Worm (Caenorhabditis elegans): Measurements from ENCODE around the gene ule-5.

ule-5 gene

DNA sequence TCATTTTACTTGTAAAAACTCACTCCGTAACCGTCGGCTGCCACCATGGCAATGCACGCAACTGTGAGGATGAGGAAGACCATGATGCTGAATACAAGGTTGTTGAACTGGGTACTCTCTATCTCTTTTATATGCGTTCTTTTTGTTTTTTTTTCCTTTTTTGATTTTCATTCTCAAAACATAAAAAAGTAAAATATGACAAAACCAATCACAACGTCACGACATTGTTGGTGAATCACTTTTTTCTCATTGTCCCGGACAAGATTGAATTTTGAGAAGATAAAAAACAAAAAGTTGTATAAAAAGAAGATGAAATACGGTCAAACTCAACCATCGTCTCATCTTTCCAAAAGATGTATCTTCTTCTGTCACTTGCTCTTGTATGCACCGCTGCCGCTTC, at the start of gene ule-5, which contains the start of gene Y62H9A.5:
Gene ule-5, plus strand, starts transcription at position 328 of the 400 bp plus-strand sequence.
Gene Y62H9A.5, minus strand, starts transcription at position 101 of the 400 bp plus-strand sequence.
- TF ChIP-seq ceh-13 (GFP tag; optimal IDR thresholded peaks at IDR 0.05) (no peak), sea-1 (GFP tag; conservative IDR thresholded peaks at IDR 0.05) (no peak), tbx-11 (GFP tag; IDR thresholded peaks at IDR 0.05) (no peak), tra-4 (tag; optimal IDR thresholded peaks at IDR 0.05) (no peak), ets-7 (tag; optimal IDR thresholded peaks at IDR 0.05) (no peak), F13C5.2 (tag; optimal IDR thresholded peaks at IDR 0.05) (no peak), hmg-4 (GFP tag; optimal IDR thresholded peaks at IDR 0.05) (no peak), flt-1 (GFP tag; IDR thresholded peaks at IDR 0.05) (no peak), hnd-1 (tag; optimal IDR thresholded peaks at IDR 0.05) (no peak), B0310.2 (tag; optimal IDR thresholded peaks at IDR 0.05) (no peak), pes-1 (GFP tag; IDR thresholded peaks at IDR 0.05) (no peak), ama-1 (optimal IDR thresholded peaks at IDR 0.05) (no peak), aly-1 (tag; optimal IDR thresholded peaks at IDR 0.05) (no peak), scrt-1 (GFP tag; IDR thresholded peaks at IDR 0.05) (no peak), hmbx-1 (tag; optimal IDR thresholded peaks at IDR 0.05) (no peak)

DNA sequence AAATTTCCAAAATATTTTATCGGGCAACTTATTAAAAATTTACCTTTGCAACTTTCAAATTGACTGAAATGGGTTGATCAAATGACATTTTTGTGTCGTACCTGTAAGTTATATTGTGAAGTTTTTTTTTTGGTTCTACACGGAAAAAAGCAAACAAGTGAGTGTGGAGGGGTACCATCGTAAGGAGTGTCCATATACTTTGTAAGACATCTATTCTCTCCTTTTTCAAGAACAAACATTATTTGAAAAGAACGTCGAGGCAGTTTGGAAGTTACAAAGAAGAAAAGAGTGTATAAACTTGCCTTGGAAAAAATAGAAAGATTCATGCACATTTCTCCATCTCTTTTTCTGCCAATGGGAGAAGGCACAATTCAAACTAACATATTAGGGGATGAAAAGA, 45.5 kb upstream of the ule-5 start, which contains the start of gene taf-7.1:
Gene taf-7.1, minus strand, starts transcription at position 101 of the 400 bp plus-strand sequence.
- TF ChIP-seq hnd-1 (tag; optimal IDR thresholded peaks at IDR 0.05) (no peak), hmbx-1 (tag; optimal IDR thresholded peaks at IDR 0.05) (no peak), sea-1 (GFP tag; conservative IDR thresholded peaks at IDR 0.05) (no peak), tbx-11 (GFP tag; IDR thresholded peaks at IDR 0.05) (no peak), pes-1 (GFP tag; IDR thresholded peaks at IDR 0.05) (no peak), ets-7 (tag; optimal IDR thresholded peaks at IDR 0.05) (no peak), B0310.2 (tag; optimal IDR thresholded peaks at IDR 0.05) (no peak)

DNA sequence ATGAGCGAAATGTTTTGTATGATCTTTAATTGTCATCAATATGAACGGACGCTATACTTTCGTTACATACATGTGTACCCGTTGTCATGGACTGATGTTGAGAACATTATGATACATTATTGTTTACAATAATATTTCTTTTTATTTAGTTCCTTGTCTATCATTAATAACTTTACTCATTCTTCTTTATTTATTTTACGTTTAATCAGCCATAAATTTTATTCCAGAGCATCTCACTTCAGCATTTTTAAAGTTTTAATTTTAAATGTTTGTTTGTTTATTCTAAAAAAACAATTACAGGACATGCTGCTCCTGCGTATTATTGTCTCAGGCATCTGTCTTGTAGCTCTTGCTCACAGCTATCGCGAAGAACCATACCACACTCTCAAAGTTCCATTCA, 39.6 kb upstream of the ule-5 start, which contains the start of gene F54F7.2:
Gene F54F7.2, plus strand, starts transcription at position 301 of the 400 bp plus-strand sequence.
- no peak for TF ChIP-seq pes-1 (GFP tag; IDR thresholded peaks at IDR 0.05)
- no peak for TF ChIP-seq scrt-1 (GFP tag; IDR thresholded peaks at IDR 0.05)
- no peak for TF ChIP-seq ceh-13 (GFP tag; optimal IDR thresholded peaks at IDR 0.05)
- TF ChIP-seq F13C5.2 (tag; optimal IDR thresholded peaks at IDR 0.05), result no peak
- no peak for TF ChIP-seq B0310.2 (tag; optimal IDR thresholded peaks at IDR 0.05)
- no peak for TF ChIP-seq hmg-4 (GFP tag; optimal IDR thresholded peaks at IDR 0.05)
- no peak for TF ChIP-seq sea-1 (GFP tag; conservative IDR thresholded peaks at IDR 0.05)
- TF ChIP-seq ets-7 (tag; optimal IDR thresholded peaks at IDR 0.05), result no peak
- TF ChIP-seq hnd-1 (tag; optimal IDR thresholded peaks at IDR 0.05), result no peak
- TF ChIP-seq flt-1 (GFP tag; IDR thresholded peaks at IDR 0.05), result no peak
- no peak for TF ChIP-seq tbx-37 (GFP tag; conservative IDR thresholded peaks at IDR 0.05)
- no peak for TF ChIP-seq aly-1 (tag; optimal IDR thresholded peaks at IDR 0.05)
- no peak for TF ChIP-seq ceh-36 (tag; optimal IDR thresholded peaks at IDR 0.05)
- no peak for TF ChIP-seq tbx-11 (GFP tag; IDR thresholded peaks at IDR 0.05)
- no peak for TF ChIP-seq tra-4 (tag; optimal IDR thresholded peaks at IDR 0.05)
- no peak for TF ChIP-seq hmbx-1 (tag; optimal IDR thresholded peaks at IDR 0.05)
- TF ChIP-seq ama-1 (optimal IDR thresholded peaks at IDR 0.05), result no peak

DNA sequence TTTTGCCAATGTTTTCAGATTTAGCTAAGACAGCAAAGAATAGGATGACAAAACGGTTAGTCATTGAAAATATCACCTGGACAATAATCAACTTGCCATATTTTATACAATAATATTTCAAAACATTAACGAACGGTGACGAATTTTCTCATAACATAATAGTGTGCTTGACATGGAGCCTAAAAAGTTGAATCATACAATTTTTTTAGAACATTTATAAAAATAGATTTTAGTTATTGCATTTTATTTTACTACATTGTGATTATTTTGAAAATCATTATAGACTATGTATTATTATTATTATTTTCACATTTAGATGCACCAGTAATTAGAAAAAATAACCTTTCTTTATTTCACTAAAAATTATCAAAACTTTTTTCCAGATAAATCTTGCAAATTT, 34.3 kb upstream of the ule-5 start, which contains the start of gene F54F7.9:
Gene F54F7.9, minus strand, starts transcription at position 101 of the 400 bp plus-strand sequence.
- TF ChIP-seq aly-1 (tag; optimal IDR thresholded peaks at IDR 0.05) (no peak), ceh-36 (tag; optimal IDR thresholded peaks at IDR 0.05) (no peak), flt-1 (GFP tag; IDR thresholded peaks at IDR 0.05) (no peak), ceh-13 (GFP tag; optimal IDR thresholded peaks at IDR 0.05) (no peak)

DNA sequence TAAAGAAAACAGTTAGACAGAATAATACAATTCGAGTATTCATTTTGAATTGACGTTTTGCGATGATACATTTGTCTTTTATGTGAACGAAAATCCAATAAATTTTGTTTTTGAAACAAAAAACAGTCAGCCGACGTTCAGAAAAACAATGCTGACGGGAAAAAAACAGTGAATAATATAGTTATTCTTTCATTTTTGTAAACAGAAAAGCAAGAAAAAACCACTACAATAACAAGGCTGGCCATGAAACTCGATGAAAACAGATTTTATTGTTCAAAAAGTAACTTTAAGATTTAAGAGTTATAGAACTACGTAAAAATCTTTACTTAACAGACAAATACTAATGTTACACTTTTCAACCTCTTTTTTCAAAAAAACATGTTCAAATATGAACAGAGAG, 32.8 kb upstream of the ule-5 start, which contains the start of gene F54F7.3:
Gene F54F7.3, minus strand, starts transcription at position 101 of the 400 bp plus-strand sequence.
- TF ChIP-seq hnd-1 (tag; optimal IDR thresholded peaks at IDR 0.05), result no peak
- no peak for TF ChIP-seq ama-1 (optimal IDR thresholded peaks at IDR 0.05)
- no peak for TF ChIP-seq tra-4 (tag; optimal IDR thresholded peaks at IDR 0.05)
- no peak for TF ChIP-seq ceh-13 (GFP tag; optimal IDR thresholded peaks at IDR 0.05)
- TF ChIP-seq tbx-11 (GFP tag; IDR thresholded peaks at IDR 0.05), result no peak
- TF ChIP-seq sea-1 (GFP tag; conservative IDR thresholded peaks at IDR 0.05), result no peak
- no peak for TF ChIP-seq tbx-37 (GFP tag; conservative IDR thresholded peaks at IDR 0.05)
- no peak for TF ChIP-seq ets-7 (tag; optimal IDR thresholded peaks at IDR 0.05)
- TF ChIP-seq hmg-4 (GFP tag; optimal IDR thresholded peaks at IDR 0.05), result no peak
- TF ChIP-seq aly-1 (tag; optimal IDR thresholded peaks at IDR 0.05), result no peak
- no peak for TF ChIP-seq ceh-36 (tag; optimal IDR thresholded peaks at IDR 0.05)
- no peak for TF ChIP-seq B0310.2 (tag; optimal IDR thresholded peaks at IDR 0.05)
- no peak for TF ChIP-seq F13C5.2 (tag; optimal IDR thresholded peaks at IDR 0.05)
- TF ChIP-seq hmbx-1 (tag; optimal IDR thresholded peaks at IDR 0.05), result no peak
- no peak for TF ChIP-seq pes-1 (GFP tag; IDR thresholded peaks at IDR 0.05)
- TF ChIP-seq flt-1 (GFP tag; IDR thresholded peaks at IDR 0.05), result no peak
- no peak for TF ChIP-seq scrt-1 (GFP tag; IDR thresholded peaks at IDR 0.05)

DNA sequence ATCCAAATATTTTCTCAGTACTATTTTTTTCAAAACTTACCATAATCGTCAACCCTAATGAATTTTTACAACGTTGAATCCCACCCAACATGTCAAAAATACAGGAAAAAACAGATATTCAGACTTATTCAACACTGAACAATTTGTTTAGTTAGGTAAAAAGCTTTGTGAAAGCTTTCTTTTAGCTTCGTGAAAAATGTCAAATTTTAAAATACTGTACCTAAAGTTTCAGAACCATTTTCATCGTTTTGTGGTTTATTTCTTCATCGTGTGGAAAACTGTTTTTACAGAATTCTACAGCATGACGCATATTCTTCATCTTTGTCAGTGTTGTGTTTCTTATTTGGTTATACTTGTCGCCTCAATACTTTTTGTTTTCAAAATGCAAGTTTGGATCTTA, 32.4 kb upstream of the ule-5 start, which contains the start of gene F54F7.14:
Gene F54F7.14, plus strand, starts transcription at position 301 of the 400 bp plus-strand sequence.
- TF ChIP-seq flt-1 (GFP tag; IDR thresholded peaks at IDR 0.05), result no peak
- no peak for TF ChIP-seq pes-1 (GFP tag; IDR thresholded peaks at IDR 0.05)
- TF ChIP-seq tra-4 (tag; optimal IDR thresholded peaks at IDR 0.05), result no peak
- no peak for TF ChIP-seq ceh-36 (tag; optimal IDR thresholded peaks at IDR 0.05)
- TF ChIP-seq ama-1 (optimal IDR thresholded peaks at IDR 0.05), result no peak
- TF ChIP-seq ceh-13 (GFP tag; optimal IDR thresholded peaks at IDR 0.05), result no peak
- TF ChIP-seq hnd-1 (tag; optimal IDR thresholded peaks at IDR 0.05), result no peak
- no peak for TF ChIP-seq B0310.2 (tag; optimal IDR thresholded peaks at IDR 0.05)
- no peak for TF ChIP-seq tbx-37 (GFP tag; conservative IDR thresholded peaks at IDR 0.05)
- TF ChIP-seq F13C5.2 (tag; optimal IDR thresholded peaks at IDR 0.05), result no peak
- TF ChIP-seq hmg-4 (GFP tag; optimal IDR thresholded peaks at IDR 0.05), result no peak
- TF ChIP-seq sea-1 (GFP tag; conservative IDR thresholded peaks at IDR 0.05), result no peak
- TF ChIP-seq scrt-1 (GFP tag; IDR thresholded peaks at IDR 0.05), result no peak
- TF ChIP-seq tbx-11 (GFP tag; IDR thresholded peaks at IDR 0.05), result no peak
- TF ChIP-seq ets-7 (tag; optimal IDR thresholded peaks at IDR 0.05), result no peak

DNA sequence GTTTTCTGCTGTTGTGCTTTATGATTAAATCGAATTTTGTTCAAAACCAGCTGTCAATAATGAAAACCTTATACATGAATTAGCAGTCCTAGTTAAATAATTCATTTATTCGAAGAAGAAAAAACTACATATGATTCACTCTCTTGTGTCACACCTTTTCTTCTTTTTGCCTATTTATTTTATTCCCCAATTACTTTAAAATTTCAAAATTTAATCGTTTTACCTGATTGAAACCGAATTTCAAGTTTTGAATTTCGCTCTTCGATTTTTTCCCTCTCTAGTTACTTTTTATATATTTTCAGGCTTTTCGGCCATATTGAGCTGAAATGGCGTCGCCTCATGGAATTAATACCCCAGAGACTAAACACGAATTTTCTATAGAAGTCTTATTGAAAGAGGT, 30.4 kb upstream of the ule-5 start, which contains the start of gene xtr-1:
Gene xtr-1, plus strand, starts transcription at position 301 of the 400 bp plus-strand sequence.
- no peak for TF ChIP-seq hmbx-1 (tag; optimal IDR thresholded peaks at IDR 0.05)
- TF ChIP-seq flt-1 (GFP tag; IDR thresholded peaks at IDR 0.05), result no peak
- TF ChIP-seq B0310.2 (tag; optimal IDR thresholded peaks at IDR 0.05), result no peak
- no peak for TF ChIP-seq aly-1 (tag; optimal IDR thresholded peaks at IDR 0.05)
- no peak for TF ChIP-seq ceh-36 (tag; optimal IDR thresholded peaks at IDR 0.05)
- TF ChIP-seq sea-1 (GFP tag; conservative IDR thresholded peaks at IDR 0.05), result no peak
